Worm (Caenorhabditis elegans) whole organism, L2 larva: ENCODE measurements around the gene C08H9.18.

Experiments used
- ceh-16 ChIP-seq: fragments of 150-350 bp; optimal IDR thresholded peaks from 2 replicates; lab custom pipeline; 2014; ENCODE audit warnings: missing biosample characterization, missing genetic modification characterization
- fos-1 ChIP-seq: fragments of 150-350 bp; optimal IDR thresholded peaks from 2 replicates; lab custom pipeline; 2014; ENCODE audit warnings: missing biosample characterization, missing genetic modification characterization
- lin-11 ChIP-seq: fragments of 150-350 bp; sonication (generic microtip); optimal IDR thresholded peaks from 2 replicates; lab custom pipeline; 2014; ENCODE audit warnings: missing biosample characterization, missing genetic modification characterization, inconsistent platforms, mixed read lengths
- ztf-1 ChIP-seq: fragments of 200-800 bp; sonication (Bioruptor generic); conservative IDR thresholded peaks from 2 replicates; pipeline ENCODE4 v1.3.6; 2022; ENCODE audit warnings: missing genetic modification characterization, missing compliant biosample characterization

The C08H9.18 gene

DNA sequence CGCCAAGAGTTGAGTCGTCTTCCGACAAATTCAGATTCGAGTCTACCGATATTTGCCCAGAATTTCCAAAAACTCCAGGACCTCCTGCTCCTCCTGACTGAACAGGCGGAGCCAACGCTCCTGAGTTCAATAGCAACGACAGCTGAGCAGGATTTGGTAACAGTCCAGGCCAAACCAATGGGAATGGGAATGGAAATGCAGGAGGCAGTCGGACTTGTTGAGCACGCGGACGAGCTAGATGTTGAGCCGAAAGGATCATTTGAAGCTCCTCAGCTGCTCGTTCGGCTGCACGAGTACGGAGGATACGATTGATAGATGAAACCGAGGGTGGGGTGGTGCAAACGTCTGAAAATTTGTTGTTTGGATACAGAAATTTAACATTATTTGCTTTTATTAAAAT is 35.1 kb downstream of the C08H9.18 start:
- TF ChIP-seq ceh-16 (tag; lab: Kevin White, UChicago): no peak
- no peak for TF ChIP-seq lin-11 (tag; lab: Kevin White, UChicago)
- no peak for TF ChIP-seq fos-1 (tag; lab: Kevin White, UChicago)
- no peak for TF ChIP-seq ztf-1 (GFP tag; lab: Robert Waterston, UW)
